Fruit fly (Drosophila melanogaster) whole organism, embryonic: Measurements from ENCODE around the gene CG42577.
A peak's percentile ranks its signal among the peaks of the same experiment; 100 is the strongest.

Experiments used
- CG11695 ChIP-seq: fragments of 200-800 bp; sonication (Bioruptor generic); IDR thresholded peaks from 3 replicates; pipeline ENCODE4 v1.3.6; 2022; ENCODE audit warnings: missing biosample characterization, missing genetic modification characterization
- CG11723 ChIP-seq: fragments of 200-800 bp; sonication (Bioruptor generic); optimal IDR thresholded peaks from 2 replicates; lab custom pipeline; 2017; ENCODE audit warnings: missing biosample characterization, mild to moderate bottlenecking, missing genetic modification characterization
- CG12236 ChIP-seq: fragments of 200-800 bp; sonication (Bioruptor generic); optimal IDR thresholded peaks from 2 replicates; lab custom pipeline; 2016; ENCODE audit warnings: missing biosample characterization, missing genetic modification characterization
- CG14441 ChIP-seq: fragments of 200-800 bp; sonication (Bioruptor generic); IDR thresholded peaks from 2 replicates; pipeline ENCODE4 v1.3.6; 2022; ENCODE audit warnings: missing biosample characterization, missing genetic modification characterization
- CG15696 ChIP-seq: fragments of 200-800 bp; sonication (Bioruptor generic); optimal IDR thresholded peaks from 2 replicates; lab custom pipeline; 2019; ENCODE audit warnings: missing biosample characterization, mild to moderate bottlenecking, missing genetic modification characterization, moderate library complexity
- CG1647 ChIP-seq: fragments of 200-800 bp; sonication (Bioruptor generic); optimal IDR thresholded peaks from 3 replicates; lab custom pipeline; 2016; ENCODE audit warnings: missing biosample characterization, missing genetic modification characterization
- CG17328 ChIP-seq: fragments of 200-800 bp; sonication (Bioruptor generic); IDR thresholded peaks from 2 replicates; pipeline ENCODE4 v1.3.6; 2022; ENCODE audit warnings: missing biosample characterization, missing genetic modification characterization
- CG17568 ChIP-seq: fragments of 200-800 bp; sonication (Bioruptor generic); optimal IDR thresholded peaks from 2 replicates; lab custom pipeline; 2018; ENCODE audit warnings: missing biosample characterization, mild to moderate bottlenecking, missing genetic modification characterization, moderate library complexity
- CG17829 ChIP-seq: fragments of 200-800 bp; optimal IDR thresholded peaks from 2 replicates; lab custom pipeline; 2019; ENCODE audit warnings: missing biosample characterization, mild to moderate bottlenecking, missing genetic modification characterization, moderate library complexity
- CG2199 ChIP-seq: fragments of 200-800 bp; sonication (Bioruptor generic); IDR thresholded peaks from 3 replicates; pipeline ENCODE4 v1.3.6; 2022; ENCODE audit warnings: missing biosample characterization, missing genetic modification characterization
- CG2202 ChIP-seq: fragments of 200-800 bp; sonication (Bioruptor generic); optimal IDR thresholded peaks from 2 replicates; lab custom pipeline; 2018; ENCODE audit warnings: missing biosample characterization, mild to moderate bottlenecking, missing genetic modification characterization
- CG3838 ChIP-seq: fragments of 200-800 bp; sonication (Bioruptor generic); optimal IDR thresholded peaks from 3 replicates; lab custom pipeline; 2016; ENCODE audit warnings: missing biosample characterization, missing genetic modification characterization
- CG4404 ChIP-seq: fragments of 200-800 bp; sonication (Bioruptor generic); IDR thresholded peaks from 2 replicates; pipeline ENCODE4 v1.3.6; 2022; ENCODE audit warnings: missing biosample characterization, missing genetic modification characterization
- CG4617 ChIP-seq: fragments of 200-800 bp; sonication (Bioruptor generic); optimal IDR thresholded peaks from 3 replicates; lab custom pipeline; 2016; ENCODE audit warnings: missing biosample characterization, missing genetic modification characterization, borderline replicate concordance
- CG8290 ChIP-seq, 3 experiments: fragments of 200-800 bp; sonication (Bioruptor generic); optimal IDR thresholded peaks; 2 replicates each; lab custom pipeline; 2016 to 2019; ENCODE audit warnings: missing biosample characterization in 3 of 3, missing genetic modification characterization in 3 of 3, mild to moderate bottlenecking in 2 of 3, moderate library complexity in 1 of 3
- CG8359 ChIP-seq: fragments of 200-800 bp; sonication (Bioruptor generic); optimal IDR thresholded peaks from 2 replicates; lab custom pipeline; 2017; ENCODE audit warnings: missing biosample characterization, mild to moderate bottlenecking, missing genetic modification characterization, borderline replicate concordance
- CG8765 ChIP-seq: fragments of 200-800 bp; sonication (Bioruptor generic); IDR thresholded peaks from 2 replicates; pipeline ENCODE4 v1.3.6; 2022; ENCODE audit warnings: missing biosample characterization, missing genetic modification characterization
- Camta ChIP-seq: fragments of 200-800 bp; sonication (Bioruptor generic); optimal IDR thresholded peaks from 2 replicates; lab custom pipeline; 2016; ENCODE audit warnings: missing biosample characterization, missing genetic modification characterization
- Drgx ChIP-seq: fragments of 200-800 bp; sonication (Bioruptor generic); IDR thresholded peaks from 2 replicates; pipeline ENCODE4 v1.3.6; 2022; ENCODE audit warnings: missing biosample characterization, missing genetic modification characterization
- Elba2 ChIP-seq: fragments of 200-800 bp; sonication (Bioruptor generic); optimal IDR thresholded peaks from 3 replicates; lab custom pipeline; 2016; ENCODE audit warnings: missing biosample characterization, missing genetic modification characterization
- Hmr ChIP-seq: fragments of 200-800 bp; sonication (Bioruptor generic); optimal IDR thresholded peaks from 3 replicates; lab custom pipeline; 2017; ENCODE audit warnings: mild to moderate bottlenecking, missing biosample characterization, missing genetic modification reagents, missing genetic modification characterization
- Jarid2 ChIP-seq: fragments of 200-800 bp; sonication (Bioruptor generic); optimal IDR thresholded peaks from 3 replicates; lab custom pipeline; 2017; ENCODE audit warnings: mild to moderate bottlenecking, missing biosample characterization, missing genetic modification reagents, missing genetic modification characterization
- Oli ChIP-seq: fragments of 200-800 bp; sonication (Bioruptor generic); optimal IDR thresholded peaks from 2 replicates; lab custom pipeline; 2018; ENCODE audit warnings: missing biosample characterization, mild to moderate bottlenecking, missing genetic modification characterization, moderate library complexity
- Optix ChIP-seq: fragments of 200-800 bp; sonication (Bioruptor generic); IDR thresholded peaks from 3 replicates; pipeline ENCODE4 v1.3.6; 2022; ENCODE audit warnings: missing biosample characterization, missing genetic modification characterization
- PHDP ChIP-seq: fragments of 200-800 bp; sonication (Bioruptor generic); optimal IDR thresholded peaks from 3 replicates; lab custom pipeline; 2018; ENCODE audit warnings: missing biosample characterization, mild to moderate bottlenecking, missing genetic modification characterization, moderate library complexity
- Ptx1 ChIP-seq: fragments of 200-800 bp; sonication (Bioruptor generic); IDR thresholded peaks from 2 replicates; pipeline ENCODE4 v1.3.6; 2022; ENCODE audit warnings: missing biosample characterization, missing genetic modification characterization
- Stat92E ChIP-seq, 3 experiments: fragments of >200 bp in 2 of 3; fragments of 200-800 bp in 1 of 3; sonication (Bioruptor generic) in 1 of 3; optimal IDR thresholded peaks; 2 replicates each; lab custom pipeline; 2017 to 2019; ENCODE audit warnings: missing biosample characterization in 3 of 3, missing genetic modification characterization in 3 of 3, mild to moderate bottlenecking in 1 of 3, moderate library complexity in 1 of 3
- Trl ChIP-seq, 3 experiments: fragments of >200 bp in 2 of 3; fragments of 200-800 bp in 1 of 3; sonication (Bioruptor generic) in 1 of 3; optimal IDR thresholded peaks; 2 replicates in 1 of 3; 3 replicates in 2 of 3; lab custom pipeline; 2016 to 2017; ENCODE audit warnings: missing biosample characterization in 1 of 3, missing genetic modification characterization in 1 of 3
- ato ChIP-seq: fragments of 200-800 bp; sonication (Bioruptor generic); IDR thresholded peaks from 2 replicates; pipeline ENCODE4 v1.3.6; 2022; ENCODE audit warnings: missing biosample characterization, missing genetic modification characterization; ENCODE audit not compliant: partially characterized antibody
- bigmax ChIP-seq: fragments of 200-800 bp; sonication (Bioruptor generic); optimal IDR thresholded peaks from 2 replicates; lab custom pipeline; 2018; ENCODE audit warnings: missing biosample characterization, mild to moderate bottlenecking, missing genetic modification characterization
- ci ChIP-seq: fragments of 200-800 bp; sonication (Bioruptor generic); IDR thresholded peaks from 3 replicates; pipeline ENCODE4 v1.3.6; 2022; ENCODE audit warnings: missing biosample characterization, missing genetic modification characterization
- dan ChIP-seq: fragments of 200-800 bp; sonication (Bioruptor generic); IDR thresholded peaks from 2 replicates; pipeline ENCODE4 v1.3.6; 2022; ENCODE audit warnings: missing biosample characterization, missing genetic modification characterization
- dmrt11E ChIP-seq: fragments of 200-800 bp; sonication (Bioruptor generic); optimal IDR thresholded peaks from 3 replicates; lab custom pipeline; 2018; ENCODE audit warnings: missing biosample characterization, mild to moderate bottlenecking, missing genetic modification characterization, moderate library complexity
- gro ChIP-seq: fragments of 200-800 bp; sonication (Bioruptor generic); optimal IDR thresholded peaks from 2 replicates; lab custom pipeline; 2016; ENCODE audit warnings: missing biosample characterization, missing genetic modification characterization
- gsb ChIP-seq: fragments of 200-800 bp; sonication (Bioruptor generic); IDR thresholded peaks from 2 replicates; pipeline ENCODE4 v1.3.6; 2022; ENCODE audit warnings: missing biosample characterization, missing genetic modification characterization
- hbn ChIP-seq: fragments of 200-800 bp; sonication (Bioruptor generic); IDR thresholded peaks from 2 replicates; pipeline ENCODE4 v1.3.6; 2022; ENCODE audit warnings: missing biosample characterization, missing genetic modification characterization; ENCODE audit not compliant: partially characterized antibody
- lilli ChIP-seq: fragments of 200-800 bp; sonication (Bioruptor generic); optimal IDR thresholded peaks from 3 replicates; lab custom pipeline; 2016; ENCODE audit warnings: missing biosample characterization, missing genetic modification characterization
- luna ChIP-seq: fragments of 200-800 bp; sonication (Bioruptor generic); optimal IDR thresholded peaks from 2 replicates; lab custom pipeline; 2016; ENCODE audit warnings: missing biosample characterization, missing genetic modification characterization
- nau ChIP-seq: fragments of 200-800 bp; sonication (Bioruptor generic); optimal IDR thresholded peaks from 3 replicates; lab custom pipeline; 2017; ENCODE audit warnings: missing biosample characterization, mild to moderate bottlenecking, missing genetic modification characterization, missing genetic modification reagents
- nerfin-1 ChIP-seq: fragments of 200-800 bp; sonication (Bioruptor generic); optimal IDR thresholded peaks from 3 replicates; lab custom pipeline; 2019; ENCODE audit warnings: missing biosample characterization, mild to moderate bottlenecking, missing genetic modification characterization, moderate library complexity
- pfk ChIP-seq: fragments of 200-800 bp; sonication (Bioruptor generic); optimal IDR thresholded peaks from 2 replicates; lab custom pipeline; 2018; ENCODE audit warnings: missing biosample characterization, mild to moderate bottlenecking, missing genetic modification characterization, moderate library complexity
- pho ChIP-seq: fragments of 200-800 bp; sonication (Bioruptor generic); optimal IDR thresholded peaks from 2 replicates; lab custom pipeline; 2016; ENCODE audit warnings: missing biosample characterization, missing genetic modification characterization
- row ChIP-seq: fragments of 200-800 bp; sonication (Bioruptor generic); IDR thresholded peaks from 3 replicates; pipeline ENCODE4 v1.3.6; 2022; ENCODE audit warnings: missing biosample characterization, missing genetic modification characterization
- sens ChIP-seq: fragments of 200-800 bp; sonication (Bioruptor generic); peaks from one replicate; lab custom pipeline; 2016; ENCODE audit warnings: missing biosample characterization, missing genetic modification characterization
- sisA ChIP-seq: fragments of 200-800 bp; sonication (Bioruptor generic); IDR thresholded peaks from 2 replicates; pipeline ENCODE4 v1.3.6; 2022; ENCODE audit warnings: missing biosample characterization, missing genetic modification characterization
- sob ChIP-seq: fragments of 200-800 bp; sonication (Bioruptor generic); IDR thresholded peaks from 2 replicates; pipeline ENCODE4 v1.3.6; 2022; ENCODE audit warnings: missing biosample characterization, missing genetic modification characterization
- sug ChIP-seq: fragments of 200-800 bp; optimal IDR thresholded peaks from 2 replicates; lab custom pipeline; 2019; ENCODE audit warnings: missing biosample characterization, mild to moderate bottlenecking, missing genetic modification characterization, moderate library complexity
- tll ChIP-seq, 2 experiments: fragments of 200-800 bp in 1 of 2; fragments of >200 bp in 1 of 2; sonication (Bioruptor generic) in 1 of 2; optimal IDR thresholded peaks; 2 replicates each; lab custom pipeline; 2017 to 2019; ENCODE audit warnings: missing biosample characterization in 2 of 2, missing genetic modification characterization in 2 of 2, mild to moderate bottlenecking in 1 of 2, moderate library complexity in 1 of 2
- tup ChIP-seq: fragments of 200-800 bp; sonication (Bioruptor generic); optimal IDR thresholded peaks from 2 replicates; lab custom pipeline; 2016; ENCODE audit warnings: missing biosample characterization, mild to moderate bottlenecking, missing genetic modification characterization, moderate library complexity
- z ChIP-seq: fragments of 200-800 bp; sonication (Bioruptor generic); IDR thresholded peaks from 3 replicates; pipeline ENCODE4 v1.3.6; 2022; ENCODE audit warnings: missing biosample characterization, missing genetic modification characterization

The CG42577 gene

DNA sequence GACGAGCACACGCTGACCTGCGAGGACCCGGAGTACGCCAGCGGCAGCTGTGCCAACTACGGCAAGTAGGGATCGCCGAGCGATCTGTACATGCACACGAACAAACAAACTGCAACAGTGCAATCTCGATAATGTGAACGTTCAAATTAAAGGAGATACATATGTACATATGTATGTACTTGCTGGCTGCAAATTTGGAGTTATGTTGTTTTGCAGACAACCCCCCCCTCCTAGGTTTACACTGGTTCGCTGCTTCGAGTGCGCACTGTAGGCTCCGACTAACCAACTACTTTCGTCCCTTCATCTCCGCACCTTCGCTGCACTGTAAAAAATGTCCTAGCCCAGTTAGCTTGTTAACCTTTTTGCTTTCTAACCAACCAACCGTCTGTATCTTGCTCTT, 11.3 kb upstream of the CG42577 start (continued):
- TF ChIP-seq Oli (tag; lab: Kevin White, UChicago): no peak
- no peak for TF ChIP-seq CG8290 (GFP tag; optimal IDR thresholded peaks at IDR 0.05; lab: Kevin White, UChicago)
- no peak for TF ChIP-seq CG8290 (tag; optimal IDR thresholded peaks at IDR 0.05; lab: Kevin White, UChicago)
- TF ChIP-seq Camta: no peak
- TF ChIP-seq CG17568 (GFP tag; lab: Kevin White, UChicago): no peak
- TF ChIP-seq z (GFP tag; lab: Robert Waterston, UW): no peak
- TF ChIP-seq bigmax (GFP tag; lab: Kevin White, UChicago): no peak
- no peak for TF ChIP-seq Hmr (GFP tag; lab: Kevin White, UChicago)
- TF ChIP-seq nau: no peak
- TF ChIP-seq Ptx1 (GFP tag; lab: Robert Waterston, UW): peak; percentile 48
- TF ChIP-seq luna (GFP tag; lab: Kevin White, UChicago): no peak
- TF ChIP-seq ci: peak; percentile 59; the same call in 1 of the 3 replicates
- TF ChIP-seq CG4404 (GFP tag; lab: Robert Waterston, UW): peak; percentile 76
- TF ChIP-seq hbn (GFP tag; lab: Robert Waterston, UW): no peak
- peak; percentile 66; the same call in 1 of the 2 replicates for TF ChIP-seq CG8765 (GFP tag; lab: Robert Waterston, UW)
- TF ChIP-seq PHDP (tag; lab: Kevin White, UChicago): no peak
- TF ChIP-seq sob (GFP tag; lab: Robert Waterston, UW): 0 out of 2 replicates have a peak, but pooled peaks have one; percentile 12
- no peak for TF ChIP-seq CG2199
- no peak for TF ChIP-seq CG11723
- TF ChIP-seq CG12236 (GFP tag; lab: Kevin White, UChicago): no peak
- no peak for TF ChIP-seq CG15696 (tag; lab: Kevin White, UChicago)
- no peak for TF ChIP-seq CG8359
- TF ChIP-seq tll (GFP tag; optimal IDR thresholded peaks at IDR 0.05; lab: Kevin White, UChicago): no peak
- TF ChIP-seq pfk (GFP tag; lab: Kevin White, UChicago): no peak
- peak; percentile 45; the same call in 2 of the 3 replicates for TF ChIP-seq row (GFP tag; lab: Robert Waterston, UW)
- no peak for TF ChIP-seq pho
- TF ChIP-seq gsb: no peak
- TF ChIP-seq Stat92E (GFP tag; optimal IDR thresholded peaks at IDR 0.05; lab: Kevin White, UChicago): no peak
- TF ChIP-seq Drgx: peak; percentile 36; the same call in 1 of the 2 replicates
- TF ChIP-seq lilli: no peak
- no peak for TF ChIP-seq sug (tag; lab: Kevin White, UChicago)
- TF ChIP-seq Jarid2 (GFP tag; lab: Kevin White, UChicago): no peak
- 0 out of 2 replicates have a peak, but pooled peaks have one; percentile 9 for TF ChIP-seq CG17328 (GFP tag; lab: Robert Waterston, UW)
- TF ChIP-seq sens (GFP tag; lab: Kevin White, UChicago): peak; percentile 52
- TF ChIP-seq CG14441 (GFP tag; lab: Robert Waterston, UW): peak; percentile 52; the same call in 1 of the 2 replicates
- no peak for TF ChIP-seq tup (GFP tag; lab: Kevin White, UChicago)
- TF ChIP-seq CG3838: no peak
- TF ChIP-seq dmrt11E (tag; lab: Kevin White, UChicago): peak; percentile 31
- no peak for TF ChIP-seq CG11695 (GFP tag; lab: Robert Waterston, UW)
- no peak for TF ChIP-seq ato (GFP tag; lab: Robert Waterston, UW)
- no peak for TF ChIP-seq Elba2 (GFP tag; lab: Kevin White, UChicago)
- peak; percentile 19 for TF ChIP-seq CG17829
- TF ChIP-seq CG2202: no peak
- no peak for TF ChIP-seq nerfin-1 (tag; lab: Kevin White, UChicago)
- TF ChIP-seq gro (GFP tag; lab: Kevin White, UChicago): no peak
- TF ChIP-seq dan (GFP tag; lab: Robert Waterston, UW): peak; percentile 53; the same call in 1 of the 2 replicates
- no peak for TF ChIP-seq CG4617 (GFP tag; lab: Kevin White, UChicago)
- TF ChIP-seq sisA (GFP tag; lab: Robert Waterston, UW): no peak
- TF ChIP-seq CG1647 (GFP tag; lab: Kevin White, UChicago): no peak
- TF ChIP-seq Optix (GFP tag; lab: Robert Waterston, UW): no peak
- TF ChIP-seq Trl (optimal IDR thresholded peaks at IDR 0.05; lab: Kevin White, UChicago): no peak
- TF ChIP-seq Trl (GFP tag; optimal IDR thresholded peaks at IDR 0.05; lab: Kevin White, UChicago): no peak
